Fruit fly (Drosophila melanogaster): ENCODE measurements around the gene Sarm.

Sarm gene

DNA sequence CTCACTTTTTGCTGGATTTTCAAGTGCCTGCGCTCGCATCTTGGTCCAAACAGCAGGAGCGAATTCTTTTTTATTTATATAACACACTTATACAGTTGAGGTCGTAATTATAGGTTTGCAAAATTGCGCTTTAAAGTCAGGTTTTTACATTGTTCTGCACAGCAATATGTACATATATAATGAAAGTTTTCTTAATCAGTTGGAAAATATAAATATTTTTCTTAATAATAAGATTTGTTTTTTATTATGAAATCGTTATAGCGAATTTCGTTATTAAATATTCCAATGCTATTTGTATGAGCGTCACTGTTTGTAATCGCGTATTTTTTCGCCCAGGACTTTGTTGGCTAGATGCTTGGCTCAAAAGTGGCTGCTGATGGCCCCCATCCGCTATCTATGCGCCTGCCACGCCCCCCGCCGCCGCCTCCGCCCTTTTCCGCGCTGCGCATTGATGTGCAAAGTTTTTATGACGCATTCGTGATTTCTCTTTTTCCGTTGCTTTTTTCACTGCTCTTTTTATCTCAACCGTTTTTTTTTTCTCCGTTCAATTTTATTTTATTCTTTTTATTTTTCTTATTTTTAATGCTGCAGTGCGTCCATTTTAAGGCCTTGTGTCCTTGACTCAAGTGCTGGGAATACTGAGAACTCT lies 35.9 kb upstream of the Sarm start (continued):
- TF ChIP-seq btn (GFP tag; optimal IDR thresholded peaks at IDR 0.05), result no peak
- peak; percentile 3 for TF ChIP-seq Oli (tag; optimal IDR thresholded peaks at IDR 0.05)
- TF ChIP-seq CG9727 (GFP tag; optimal IDR thresholded peaks at IDR 0.05), result no peak
- peak; percentile 10 for TF ChIP-seq unpg (GFP tag; optimal IDR thresholded peaks at IDR 0.05)
- no peak for TF ChIP-seq GATAe (GFP tag; conservative IDR thresholded peaks at IDR 0.05)
- TF ChIP-seq sens (GFP tag), result peak; percentile 22
- peak; percentile 36 for TF ChIP-seq gem (tag; optimal IDR thresholded peaks at IDR 0.05)
- peak; percentile 52; the same call in 1 of the 3 replicates for TF ChIP-seq CG11695 (GFP tag; IDR thresholded peaks at IDR 0.05)
- peak; percentile 4 for TF ChIP-seq Fer3 (tag; optimal IDR thresholded peaks at IDR 0.05)
- no peak for TF ChIP-seq CG13624 (GFP tag; optimal IDR thresholded peaks at IDR 0.05)
- no peak for TF ChIP-seq lov (optimal IDR thresholded peaks at IDR 0.05)
- TF ChIP-seq lov (GFP tag; IDR thresholded peaks at IDR 0.05), result peak; percentile 46; the same call in 1 of the 3 replicates
- TF ChIP-seq ken (GFP tag; IDR thresholded peaks at IDR 0.05), result no peak
- TF ChIP-seq trem (tag; optimal IDR thresholded peaks at IDR 0.05), result no peak
- TF ChIP-seq CG1233 (GFP tag; optimal IDR thresholded peaks at IDR 0.05), result no peak
- peak; percentile 40 for TF ChIP-seq nmo (GFP tag; optimal IDR thresholded peaks at IDR 0.05)
- TF ChIP-seq bsh (GFP tag; optimal IDR thresholded peaks at IDR 0.05), result peak in 1 of 2 experiments; percentile 43
- peak; percentile 23 for TF ChIP-seq CG2678 (tag; optimal IDR thresholded peaks at IDR 0.05)
- peak; percentile 19 for TF ChIP-seq lbe (GFP tag; optimal IDR thresholded peaks at IDR 0.05)
- TF ChIP-seq CG8290 (GFP tag; optimal IDR thresholded peaks at IDR 0.05), result no peak
- TF ChIP-seq CG8290 (tag; optimal IDR thresholded peaks at IDR 0.05), result no peak
- 0 out of 2 replicates have a peak, but pooled peaks have one; percentile 12 for TF ChIP-seq CG31441 (GFP tag; IDR thresholded peaks at IDR 0.05)
- no peak for TF ChIP-seq Atf3 (GFP tag; optimal IDR thresholded peaks at IDR 0.05)
- TF ChIP-seq CG2712 (tag; optimal IDR thresholded peaks at IDR 0.05), result peak; percentile 14
- peak; percentile 24 for TF ChIP-seq grau (tag; optimal IDR thresholded peaks at IDR 0.05)
- peak; percentile 6 for TF ChIP-seq lab (GFP tag; optimal IDR thresholded peaks at IDR 0.05)
- no peak for TF ChIP-seq jumu (GFP tag; optimal IDR thresholded peaks at IDR 0.05)
- peak; percentile 52 for TF ChIP-seq CG18599 (GFP tag; optimal IDR thresholded peaks at IDR 0.05)
- TF ChIP-seq nom (GFP tag; optimal IDR thresholded peaks at IDR 0.05), result peak; percentile 81
- 0 out of 4 replicates have a peak, but pooled peaks have one; percentile 4 for TF ChIP-seq Dll (GFP tag; IDR thresholded peaks at IDR 0.05; ENCODE audit: partially characterized antibody)
- TF ChIP-seq CG9932 (GFP tag; IDR thresholded peaks at IDR 0.05), result no peak

DNA sequence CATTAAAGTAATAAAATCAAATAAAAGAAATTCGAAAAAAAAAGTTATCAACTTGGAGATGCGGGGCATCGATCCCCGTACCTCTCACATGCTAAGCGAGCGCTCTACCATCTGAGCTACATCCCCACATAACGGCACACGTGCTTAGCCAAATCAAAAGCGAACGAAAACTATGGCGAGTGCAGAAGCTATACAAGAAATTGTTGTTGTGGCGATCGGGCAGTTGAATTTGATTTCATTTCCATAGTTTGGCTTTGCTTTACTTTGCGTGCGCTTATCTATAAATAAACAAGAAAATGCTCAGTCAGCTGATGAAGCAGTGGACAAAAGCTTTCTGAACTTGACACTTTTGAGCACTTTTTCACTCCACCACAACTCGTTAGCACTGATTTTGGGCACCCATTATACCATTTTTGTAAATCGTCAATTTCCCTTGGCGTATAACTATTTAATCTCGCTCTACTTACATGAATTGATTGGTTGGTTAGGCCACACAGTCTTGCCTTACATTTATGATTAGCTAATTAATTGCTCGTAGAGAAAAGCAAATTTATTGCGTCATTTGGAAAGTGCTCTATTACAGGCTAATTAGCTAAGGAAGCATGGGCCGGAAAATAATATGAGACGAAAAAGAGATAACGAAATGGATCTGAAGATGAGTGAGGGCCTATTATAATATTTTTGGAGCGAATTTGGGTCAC lies 35.0 kb upstream of the Sarm start:
- TF ChIP-seq stc (GFP tag; IDR thresholded peaks at IDR 0.05) (peak; percentile 54; the same call in 1 of the 2 replicates), CG8944 (GFP tag; optimal IDR thresholded peaks at IDR 0.05) (no peak), CG16815 (GFP tag; optimal IDR thresholded peaks at IDR 0.05) (no peak), onecut (GFP tag; IDR thresholded peaks at IDR 0.05) (no peak), CG31365 (tag; optimal IDR thresholded peaks at IDR 0.05) (peak; percentile 42), nerfin-1 (tag; optimal IDR thresholded peaks at IDR 0.05) (no peak), Neu2 (GFP tag; optimal IDR thresholded peaks at IDR 0.05; ENCODE audit: borderline replicate concordance) (no peak), H15 (GFP tag; IDR thresholded peaks at IDR 0.05) (no peak), CHES-1-like (GFP tag; optimal IDR thresholded peaks at IDR 0.05) (no peak), CG7745 (tag; optimal IDR thresholded peaks at IDR 0.05) (no peak), chinmo (GFP tag; IDR thresholded peaks at IDR 0.05; ENCODE audit: partially characterized antibody) (peak; percentile 82; the same call in 2 of the 4 replicates), Dref (GFP tag; IDR thresholded peaks at IDR 0.05) (no peak), CG34224 (GFP tag; IDR thresholded peaks at IDR 0.05; ENCODE audit: partially characterized antibody) (peak; percentile 49; the same call in 2 of the 3 replicates), fd96Cb (tag; optimal IDR thresholded peaks at IDR 0.05) (no peak), gsb-n (tag; optimal IDR thresholded peaks at IDR 0.05) (no peak), exex (tag; optimal IDR thresholded peaks at IDR 0.05) (peak; percentile 75), ranshi (GFP tag; IDR thresholded peaks at IDR 0.05) (no peak), ken (GFP tag; IDR thresholded peaks at IDR 0.05) (no peak), Sry-δ (GFP tag; optimal IDR thresholded peaks at IDR 0.05) (no peak)

Measured in whole organism, embryonic.